Worm (Caenorhabditis elegans) whole organism, young adult: ENCODE results near the gene wah-1.

Source experiments
- F23B12.7 ChIP-seq: sonication (generic microtip); optimal IDR thresholded peaks from 2 replicates; lab custom pipeline; 2017; ENCODE audit warnings: missing genetic modification characterization, mild to moderate bottlenecking, missing compliant biosample characterization, antibody characterized with exemption, moderate library complexity; ENCODE audit not compliant: insufficient read depth
- F55B11.4 ChIP-seq: sonication (generic microtip); optimal IDR thresholded peaks from 2 replicates; lab custom pipeline; 2016; ENCODE audit warnings: missing compliant biosample characterization, missing genetic modification characterization, borderline replicate concordance; ENCODE audit not compliant: insufficient read depth
- Y56A3A.18 ChIP-seq: fragments of 200-800 bp; sonication (Bioruptor generic); IDR thresholded peaks from 2 replicates; pipeline ENCODE4 v1.3.6; 2022; ENCODE audit warnings: missing genetic modification reagents, missing genetic modification characterization, missing compliant biosample characterization
- attf-5 ChIP-seq: fragments of 200-800 bp; sonication (Bioruptor generic); optimal IDR thresholded peaks from 2 replicates; lab custom pipeline; 2018; ENCODE audit warnings: mild to moderate bottlenecking, missing genetic modification characterization, missing compliant biosample characterization
- cebp-1 ChIP-seq, 2 experiments: fragments of 200-800 bp in 1 of 2; sonication (Bioruptor generic) in 1 of 2; sonication (generic microtip) in 1 of 2; IDR thresholded peaks in 1 of 2; optimal IDR thresholded peaks in 1 of 2; 2 replicates each; pipeline versions ENCODE4 v1.3.6 to Lab custom; 2017 to 2022; ENCODE audit warnings: missing compliant biosample characterization in 2 of 2, missing genetic modification characterization in 2 of 2, mild to moderate bottlenecking in 1 of 2, missing genetic modification reagents in 1 of 2, moderate library complexity in 1 of 2
- efl-1 ChIP-seq: fragments of 150-350 bp; optimal IDR thresholded peaks from 2 replicates; lab custom pipeline; 2014; ENCODE audit warnings: missing biosample characterization, missing genetic modification reagents, missing genetic modification characterization
- fkh-3 ChIP-seq: sonication (generic microtip); optimal IDR thresholded peaks from 2 replicates; lab custom pipeline; 2016; ENCODE audit warnings: mild to moderate bottlenecking, missing genetic modification characterization, missing compliant biosample characterization
- lin-26 ChIP-seq: fragments of 200-800 bp; sonication (Bioruptor generic); IDR thresholded peaks from 2 replicates; pipeline ENCODE4 v1.3.6; 2022; ENCODE audit warnings: missing genetic modification reagents, missing genetic modification characterization, missing compliant biosample characterization
- mcd-1 ChIP-seq: fragments of 200-800 bp; sonication (Bioruptor generic); IDR thresholded peaks from 2 replicates; pipeline ENCODE4 v1.3.6; 2022; ENCODE audit warnings: missing genetic modification reagents, missing genetic modification characterization, missing compliant biosample characterization
- nfya-2 ChIP-seq: fragments of 200-800 bp; sonication (Bioruptor generic); IDR thresholded peaks from 2 replicates; pipeline ENCODE4 v1.3.6; 2022; ENCODE audit warnings: missing genetic modification reagents, missing genetic modification characterization, missing compliant biosample characterization
- nhr-80 ChIP-seq: sonication (generic microtip); optimal IDR thresholded peaks from 2 replicates; lab custom pipeline; 2016; ENCODE audit warnings: missing genetic modification characterization, missing compliant biosample characterization
- pbrm-1 ChIP-seq: fragments of 200-800 bp; sonication (Bioruptor generic); IDR thresholded peaks from 2 replicates; pipeline ENCODE4 v1.3.6; 2022; ENCODE audit warnings: missing genetic modification reagents, missing genetic modification characterization, missing compliant biosample characterization
- rcor-1 ChIP-seq: fragments of 200-800 bp; sonication (Bioruptor generic); IDR thresholded peaks from 2 replicates; pipeline ENCODE4 v1.3.6; 2022; ENCODE audit warnings: missing genetic modification reagents, missing genetic modification characterization, missing compliant biosample characterization
- somi-1 ChIP-seq: fragments of 200-800 bp; sonication (Bioruptor generic); optimal IDR thresholded peaks from 2 replicates; lab custom pipeline; 2018; ENCODE audit warnings: mild to moderate bottlenecking, missing genetic modification characterization, missing compliant biosample characterization
- unc-130 ChIP-seq: sonication (generic microtip); optimal IDR thresholded peaks from 2 replicates; lab custom pipeline; 2016; ENCODE audit warnings: missing genetic modification reagents, missing genetic modification characterization, missing compliant biosample characterization
- ztf-18 ChIP-seq: sonication (generic microtip); optimal IDR thresholded peaks from 2 replicates; lab custom pipeline; 2016; ENCODE audit warnings: missing genotype, mild to moderate bottlenecking, missing genetic modification characterization, missing compliant biosample characterization
- ztf-25 ChIP-seq: fragments of 200-800 bp; sonication (Bioruptor generic); IDR thresholded peaks from 2 replicates; pipeline ENCODE4 v1.3.6; 2022; ENCODE audit warnings: missing genetic modification reagents, missing genetic modification characterization, missing compliant biosample characterization

The wah-1 gene

DNA sequence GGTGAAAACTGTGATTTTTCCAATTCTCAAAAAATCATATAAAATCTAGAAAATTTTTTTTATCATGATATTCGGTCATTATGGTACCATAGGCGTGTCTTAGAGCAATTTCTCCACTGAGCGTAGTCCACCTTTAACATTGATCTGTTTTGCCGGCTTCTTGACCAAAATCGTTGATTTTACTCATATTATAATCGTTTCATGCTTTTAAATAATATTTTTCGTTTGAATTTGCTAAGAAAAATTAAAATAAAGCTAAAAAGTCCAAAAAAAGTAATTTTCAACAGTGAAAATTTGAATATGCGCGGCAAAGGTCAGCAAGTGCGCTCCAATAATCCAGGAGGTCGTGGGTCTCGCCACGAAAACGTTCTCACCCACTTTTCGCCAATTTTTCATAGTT is 51.0 kb downstream of the wah-1 start, which contains the start of gene Y79H2A.4:
TSS of gene Y79H2A.4 (plus strand) at position 301 of the 400 bp plus-strand sequence.
- no peak for TF ChIP-seq F23B12.7 (tag; lab: Kevin White, UChicago)
- no peak for TF ChIP-seq attf-5 (GFP tag; lab: Kevin White, UChicago)
- no peak for TF ChIP-seq nfya-2
- TF ChIP-seq ztf-25 (GFP tag; lab: Robert Waterston, UW), result no peak
- TF ChIP-seq cebp-1 (GFP tag; IDR thresholded peaks at IDR 0.05; lab: Robert Waterston, UW), result no peak
- TF ChIP-seq cebp-1 (tag; optimal IDR thresholded peaks at IDR 0.05; lab: Kevin White, UChicago), result no peak
- TF ChIP-seq lin-26 (GFP tag; lab: Robert Waterston, UW), result no peak
- TF ChIP-seq F55B11.4 (tag; lab: Kevin White, UChicago), result no peak
- TF ChIP-seq ztf-18 (tag; lab: Kevin White, UChicago), result no peak
- TF ChIP-seq unc-130 (GFP tag; lab: Kevin White, UChicago), result no peak
- no peak for TF ChIP-seq nhr-80
- TF ChIP-seq somi-1 (GFP tag; lab: Kevin White, UChicago), result no peak
- TF ChIP-seq rcor-1 (GFP tag; lab: Robert Waterston, UW), result no peak
- TF ChIP-seq fkh-3 (tag; lab: Kevin White, UChicago), result no peak
- no peak for TF ChIP-seq pbrm-1 (GFP tag; lab: Robert Waterston, UW)
- no peak for TF ChIP-seq Y56A3A.18 (GFP tag; lab: Robert Waterston, UW)
- no peak for TF ChIP-seq efl-1 (GFP tag; lab: Kevin White, UChicago)
- TF ChIP-seq mcd-1 (GFP tag; lab: Robert Waterston, UW), result no peak
